Worm (Caenorhabditis elegans): ENCODE data around the gene npp-23.

DNA sequence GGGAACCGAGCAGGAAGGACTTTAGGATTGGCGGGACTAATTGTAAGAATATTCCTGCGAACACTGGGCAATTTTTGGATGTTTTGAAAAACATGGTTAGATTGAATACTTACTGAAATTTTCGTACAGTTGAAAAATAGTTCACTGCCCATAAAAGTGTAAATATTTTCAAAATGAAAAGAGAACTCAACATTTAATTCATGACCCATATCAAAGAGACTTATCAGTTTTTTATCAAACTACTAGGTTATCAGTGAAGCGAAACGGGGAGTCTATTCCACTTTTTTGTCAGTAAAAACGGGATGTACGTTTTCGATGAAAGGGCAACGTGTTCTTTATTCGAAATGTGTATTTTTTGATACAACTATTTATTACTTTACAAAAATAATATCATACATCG lies 23.6 kb downstream of the npp-23 start:
- TF ChIP-seq ref-1 (GFP tag; conservative IDR thresholded peaks at IDR 0.05) = no peak
- TF ChIP-seq flt-1 (GFP tag; IDR thresholded peaks at IDR 0.05) = no peak
- TF ChIP-seq cog-1 (tag; optimal IDR thresholded peaks at IDR 0.05) = no peak
- TF ChIP-seq med-1 (GFP tag; optimal IDR thresholded peaks at IDR 0.05; ENCODE audit: insufficient read depth) = no peak
- no peak for TF ChIP-seq tab-1 (GFP tag; IDR thresholded peaks at IDR 0.05)
- TF ChIP-seq klf-2 (GFP tag; conservative IDR thresholded peaks at IDR 0.05) = no peak
- no peak for TF ChIP-seq T22C8.4 (GFP tag; IDR thresholded peaks at IDR 0.05)
- TF ChIP-seq ztf-29 (GFP tag; IDR thresholded peaks at IDR 0.05) = no peak
- no peak for TF ChIP-seq ztf-23 (GFP tag; IDR thresholded peaks at IDR 0.05)

Measured in whole organism, midembryonic.